Worm (Caenorhabditis elegans): ENCODE measurements around the gene mpst-4.
"Not testable (repeated sequence)": the region's sequence is repeated elsewhere in the genome, so short reads cannot be mapped to it uniquely, and the experiment has no call there.

ce11 chrII:4842143-4842658, 21.1 kb downstream of the mpst-4 start, which contains the start of the genes T23B7.2 and nspd-4:
- not testable (repeated sequence) for TF ChIP-seq snpc-4 (tag; optimal IDR thresholded peaks at IDR 0.05); lin-13 (tag; optimal IDR thresholded peaks at IDR 0.05); pha-4 (tag; optimal IDR thresholded peaks at IDR 0.05); M03D4.4 (tag; optimal IDR thresholded peaks at IDR 0.05); nhr-237 (tag; optimal IDR thresholded peaks at IDR 0.05); unc-39 (tag; optimal IDR thresholded peaks at IDR 0.05); mls-2 (tag; optimal IDR thresholded peaks at IDR 0.05); lin-32 (GFP tag; optimal IDR thresholded peaks at IDR 0.05); mab-5 (tag; optimal IDR thresholded peaks at IDR 0.05); ztf-11 (tag; optimal IDR thresholded peaks at IDR 0.05); ces-1 (GFP tag; optimal IDR thresholded peaks at IDR 0.05)

Measured in whole organism, mixed stage, embryonic.